Worm (Caenorhabditis elegans) whole organism, L3 larva: Measurements from ENCODE around the gene cah-2.

ENCODE experiments used
- ZK546.5 ChIP-seq: sonication (generic microtip); optimal IDR thresholded peaks from 2 replicates; lab custom pipeline; 2017; ENCODE audit warnings: missing biosample characterization, missing genetic modification characterization
- aly-2 ChIP-seq: fragments of 150-350 bp; optimal IDR thresholded peaks from 2 replicates; lab custom pipeline; 2014; ENCODE audit warnings: missing biosample characterization, missing genetic modification characterization
- ceh-28 ChIP-seq: fragments of 150-350 bp; optimal IDR thresholded peaks from 2 replicates; lab custom pipeline; 2014; ENCODE audit warnings: missing biosample characterization, missing genetic modification reagents, missing genetic modification characterization
- ceh-82 ChIP-seq: fragments of 150-350 bp; optimal IDR thresholded peaks from 2 replicates; lab custom pipeline; 2014; ENCODE audit warnings: missing biosample characterization, missing genetic modification characterization
- fkh-10 ChIP-seq: sonication (generic microtip); optimal IDR thresholded peaks from 2 replicates; lab custom pipeline; 2017; ENCODE audit warnings: missing biosample characterization, missing genetic modification reagents, missing genetic modification characterization
- jun-1 ChIP-seq: fragments of 150-350 bp; optimal IDR thresholded peaks from 2 replicates; lab custom pipeline; 2014; ENCODE audit warnings: missing biosample characterization, missing genetic modification reagents, missing genetic modification characterization
- nhr-11 ChIP-seq: fragments of 150-350 bp; optimal IDR thresholded peaks from 2 replicates; lab custom pipeline; 2014; ENCODE audit warnings: missing biosample characterization, missing genetic modification characterization
- nhr-237 ChIP-seq: fragments of 150-350 bp; optimal IDR thresholded peaks from 2 replicates; lab custom pipeline; 2014; ENCODE audit warnings: missing biosample characterization, missing genetic modification characterization
- nhr-28 ChIP-seq: fragments of 150-350 bp; optimal IDR thresholded peaks from 2 replicates; lab custom pipeline; 2014; ENCODE audit warnings: missing biosample characterization, missing genetic modification characterization
- nhr-76 ChIP-seq: fragments of 150-350 bp; sonication (generic microtip); optimal IDR thresholded peaks from 5 replicates; lab custom pipeline; 2014; ENCODE audit warnings: missing biosample characterization, missing genetic modification characterization
- tbx-2 ChIP-seq: sonication (generic microtip); optimal IDR thresholded peaks from 2 replicates; lab custom pipeline; 2016; ENCODE audit warnings: mild to moderate bottlenecking, missing genetic modification characterization, missing compliant biosample characterization
- unc-39 ChIP-seq: sonication (generic microtip); optimal IDR thresholded peaks from 4 replicates; lab custom pipeline; 2017; ENCODE audit warnings: missing biosample characterization, missing genetic modification characterization
- zag-1 ChIP-seq: fragments of 150-350 bp; optimal IDR thresholded peaks from 2 replicates; lab custom pipeline; 2014; ENCODE audit warnings: missing biosample characterization, missing genetic modification characterization
- ztf-11 ChIP-seq: fragments of 150-350 bp; optimal IDR thresholded peaks from 2 replicates; lab custom pipeline; 2014; ENCODE audit warnings: missing biosample characterization, missing genetic modification characterization

ce11 chrII:7457210-7457609 lies 25.7 kb downstream of the cah-2 start, which contains the start of gene D1022.4:
- TF ChIP-seq zag-1 (tag; lab: Kevin White, UChicago) (no peak), fkh-10 (GFP tag; lab: Kevin White, UChicago) (no peak), jun-1 (tag; lab: Kevin White, UChicago) (no peak), tbx-2 (tag; lab: Kevin White, UChicago) (no peak), nhr-28 (tag; lab: Kevin White, UChicago) (no peak), aly-2 (tag; lab: Kevin White, UChicago) (no peak), ZK546.5 (tag; lab: Kevin White, UChicago) (no peak), ztf-11 (tag; lab: Kevin White, UChicago) (no peak), unc-39 (no peak), nhr-11 (tag; lab: Kevin White, UChicago) (no peak), nhr-237 (tag; lab: Kevin White, UChicago) (no peak), nhr-76 (tag; lab: Kevin White, UChicago) (no peak), ceh-82 (tag; lab: Kevin White, UChicago) (no peak), ceh-28 (tag; lab: Kevin White, UChicago) (peak; percentile 22)
